Worm (Caenorhabditis elegans) whole organism, young adult: ENCODE results near the gene amt-2.

Source experiments
- nfya-1 ChIP-seq: sonication (generic microtip); optimal IDR thresholded peaks from 2 replicates; lab custom pipeline; 2017; ENCODE audit warnings: antibody characterized with exemption, missing compliant biosample characterization, missing genetic modification characterization, borderline replicate concordance; ENCODE audit not compliant: insufficient read depth
- snpc-4 ChIP-seq, 5 experiments: fragments of 150-350 bp in 1 of 5; sonication (generic microtip) in 4 of 5; optimal IDR thresholded peaks; 2 replicates each; lab custom pipeline; 2014 to 2018; ENCODE audit warnings: missing genetic modification characterization in 5 of 5, missing biosample characterization in 3 of 5, antibody characterized with exemption in 2 of 5, mild to moderate bottlenecking in 2 of 5, missing compliant biosample characterization in 2 of 5, missing genotype in 2 of 5, moderate library complexity in 2 of 5, missing genetic modification reagents in 1 of 5

- TF ChIP-seq nfya-1, result no peak
- TF ChIP-seq snpc-4 (GFP tag; optimal IDR thresholded peaks at IDR 0.05; lab: Kevin White, UChicago), result no peak
- no peak for TF ChIP-seq snpc-4 (tag; optimal IDR thresholded peaks at IDR 0.05; lab: Kevin White, UChicago)
These were observed 48.8 kb downstream of the amt-2 start, which contains the start of gene col-132 for ce11 chrIV:13090967-13091366.
